Worm (Caenorhabditis elegans) whole organism, midembryonic: ENCODE results near the gene math-49.
"Not testable (repeated sequence)": the region's sequence is repeated elsewhere in the genome, so short reads cannot be mapped to it uniquely, and the experiment has no call there.

Source experiments
- T22C8.4 ChIP-seq: fragments of 200-800 bp; sonication (Bioruptor generic); IDR thresholded peaks from 2 replicates; pipeline ENCODE4 v1.3.6; 2022; ENCODE audit warnings: missing genetic modification characterization, missing compliant biosample characterization
- flt-1 ChIP-seq: fragments of 200-800 bp; sonication (Bioruptor generic); IDR thresholded peaks from 2 replicates; pipeline ENCODE4 v1.3.6; 2022; ENCODE audit warnings: missing genetic modification characterization, missing compliant biosample characterization
- klf-2 ChIP-seq: fragments of 200-800 bp; sonication (Bioruptor generic); conservative IDR thresholded peaks from 2 replicates; pipeline ENCODE4 v1.3.6; 2022; ENCODE audit warnings: missing genetic modification reagents, missing genetic modification characterization, missing compliant biosample characterization
- med-1 ChIP-seq: sonication (generic microtip); optimal IDR thresholded peaks from 2 replicates; lab custom pipeline; 2017; ENCODE audit warnings: missing genetic modification characterization, mild to moderate bottlenecking, missing compliant biosample characterization, antibody characterized with exemption, missing genetic modification reagents; ENCODE audit not compliant: insufficient read depth
- ztf-29 ChIP-seq: fragments of 200-800 bp; sonication (Bioruptor generic); IDR thresholded peaks from 2 replicates; pipeline ENCODE4 v1.3.6; 2022; ENCODE audit warnings: missing genetic modification reagents, missing genetic modification characterization, missing compliant biosample characterization

ce11 chrII:1955568-1955967, at the start of gene math-49:
- not testable (repeated sequence) for TF ChIP-seq ztf-29 (GFP tag; lab: Robert Waterston, UW); flt-1 (GFP tag; lab: Robert Waterston, UW); T22C8.4 (GFP tag; lab: Robert Waterston, UW); med-1; klf-2
